Fruit fly (Drosophila melanogaster) whole organism, prepupa: ENCODE results near the gene CG9686.
A peak's percentile ranks its signal among the peaks of the same experiment; 100 is the strongest.

Experiments used
- CG10669 ChIP-seq: fragments of 200-800 bp; sonication (Bioruptor generic); optimal IDR thresholded peaks from 3 replicates; lab custom pipeline; 2018; ENCODE audit warnings: missing biosample characterization, mild to moderate bottlenecking, missing genetic modification characterization, moderate library complexity
- CG11762 ChIP-seq: fragments of 200-800 bp; sonication (Bioruptor generic); optimal IDR thresholded peaks from 3 replicates; lab custom pipeline; 2016; ENCODE audit warnings: missing biosample characterization, missing genetic modification characterization; ENCODE audit not compliant: insufficient read depth
- CG11902 ChIP-seq: fragments of 200-800 bp; sonication (Bioruptor generic); optimal IDR thresholded peaks from 3 replicates; lab custom pipeline; 2016; ENCODE audit warnings: missing biosample characterization, missing genetic modification characterization
- CG15336 ChIP-seq: fragments of 200-800 bp; sonication (Bioruptor generic); IDR thresholded peaks from 2 replicates; pipeline ENCODE4 v1.3.6; 2022; ENCODE audit warnings: missing biosample characterization, missing genetic modification characterization
- CG16779 ChIP-seq: fragments of 200-800 bp; sonication (Bioruptor generic); optimal IDR thresholded peaks from 3 replicates; lab custom pipeline; 2017; ENCODE audit warnings: missing biosample characterization, mild to moderate bottlenecking, missing genetic modification characterization
- CG3032 ChIP-seq: fragments of 200-800 bp; optimal IDR thresholded peaks from 2 replicates; lab custom pipeline; 2019; ENCODE audit warnings: missing biosample characterization, mild to moderate bottlenecking, missing genetic modification characterization, moderate library complexity
- CG3919 ChIP-seq: fragments of 200-800 bp; sonication (Bioruptor generic); optimal IDR thresholded peaks from 3 replicates; lab custom pipeline; 2016; ENCODE audit warnings: missing biosample characterization, missing genetic modification characterization
- CG4318 ChIP-seq: fragments of 200-800 bp; sonication (Bioruptor generic); optimal IDR thresholded peaks from 3 replicates; lab custom pipeline; 2017; ENCODE audit warnings: missing biosample characterization, mild to moderate bottlenecking, missing genetic modification characterization
- CG6163 ChIP-seq: fragments of 200-800 bp; sonication (Bioruptor generic); IDR thresholded peaks from 3 replicates; pipeline ENCODE4 v1.3.6; 2022; ENCODE audit warnings: missing biosample characterization, missing genetic modification characterization
- CG6792 ChIP-seq: fragments of 200-800 bp; sonication (Bioruptor generic); optimal IDR thresholded peaks from 3 replicates; lab custom pipeline; 2016; ENCODE audit warnings: missing biosample characterization, missing genetic modification characterization
- CG6854 ChIP-seq: fragments of 200-800 bp; sonication (Bioruptor generic); optimal IDR thresholded peaks from 2 replicates; lab custom pipeline; 2017; ENCODE audit warnings: missing biosample characterization, mild to moderate bottlenecking, missing genetic modification characterization
- CG7368 ChIP-seq: fragments of 200-800 bp; sonication (Bioruptor generic); optimal IDR thresholded peaks from 3 replicates; lab custom pipeline; 2016; ENCODE audit warnings: missing biosample characterization, missing genetic modification characterization
- CG8632 ChIP-seq: fragments of 200-800 bp; sonication (Bioruptor generic); optimal IDR thresholded peaks from 3 replicates; lab custom pipeline; 2016; ENCODE audit warnings: missing biosample characterization, missing genetic modification characterization
- Eip75B ChIP-seq: fragments of 200-800 bp; sonication (Bioruptor generic); optimal IDR thresholded peaks from 3 replicates; lab custom pipeline; 2016; ENCODE audit warnings: missing biosample characterization, missing genetic modification characterization
- Ets21C ChIP-seq: fragments of 200-800 bp; sonication (Bioruptor generic); optimal IDR thresholded peaks from 3 replicates; lab custom pipeline; 2016; ENCODE audit warnings: missing biosample characterization, missing genetic modification characterization
- Ets96B ChIP-seq: fragments of 200-800 bp; optimal IDR thresholded peaks from 2 replicates; lab custom pipeline; 2019; ENCODE audit warnings: missing biosample characterization, mild to moderate bottlenecking, missing genetic modification characterization, moderate library complexity
- Gug ChIP-seq: fragments of 200-800 bp; sonication (Bioruptor generic); IDR thresholded peaks from 2 replicates; pipeline ENCODE4 v1.3.6; 2022; ENCODE audit warnings: missing biosample characterization, missing genetic modification characterization
- Hr38 ChIP-seq: sonication (Bioruptor generic); optimal IDR thresholded peaks from 2 replicates; lab custom pipeline; 2016; ENCODE audit warnings: missing biosample characterization, missing genetic modification characterization
- Hr39 ChIP-seq: fragments of 200-800 bp; sonication (Bioruptor generic); optimal IDR thresholded peaks from 2 replicates; lab custom pipeline; 2016; ENCODE audit warnings: missing biosample characterization, missing genetic modification characterization
- Lpt ChIP-seq: fragments of 200-800 bp; sonication (Bioruptor generic); optimal IDR thresholded peaks from 3 replicates; lab custom pipeline; 2016; ENCODE audit warnings: missing biosample characterization, missing genetic modification characterization
- Met ChIP-seq: fragments of 200-800 bp; sonication (Bioruptor generic); optimal IDR thresholded peaks from 3 replicates; lab custom pipeline; 2016; ENCODE audit warnings: missing biosample characterization, missing genetic modification characterization
- OdsH ChIP-seq: fragments of 200-800 bp; sonication (Bioruptor generic); optimal IDR thresholded peaks from 3 replicates; lab custom pipeline; 2016; ENCODE audit warnings: missing biosample characterization, missing genetic modification characterization
- Sox102F ChIP-seq: fragments of 200-800 bp; sonication (Bioruptor generic); optimal IDR thresholded peaks from 2 replicates; lab custom pipeline; 2016; ENCODE audit warnings: missing biosample characterization, mild to moderate bottlenecking, missing genetic modification characterization
- Sox14 ChIP-seq: fragments of 200-800 bp; sonication (Bioruptor generic); optimal IDR thresholded peaks from 3 replicates; lab custom pipeline; 2016; ENCODE audit warnings: missing biosample characterization, missing genetic modification characterization
- Sox15 ChIP-seq: fragments of 200-800 bp; sonication (Bioruptor generic); optimal IDR thresholded peaks from 3 replicates; lab custom pipeline; 2016; ENCODE audit warnings: missing biosample characterization, missing genetic modification characterization
- achi ChIP-seq: fragments of 200-800 bp; sonication (Bioruptor generic); optimal IDR thresholded peaks from 3 replicates; lab custom pipeline; 2016; ENCODE audit warnings: missing biosample characterization, missing genetic modification characterization
- acj6 ChIP-seq: fragments of 200-800 bp; sonication (Bioruptor generic); optimal IDR thresholded peaks from 3 replicates; lab custom pipeline; 2016; ENCODE audit warnings: missing biosample characterization, missing genetic modification characterization
- cyc ChIP-seq: fragments of 200-800 bp; sonication (Bioruptor generic); optimal IDR thresholded peaks from 3 replicates; lab custom pipeline; 2016; ENCODE audit warnings: missing biosample characterization, missing genetic modification characterization
- dac ChIP-seq: fragments of 200-800 bp; sonication (Bioruptor generic); optimal IDR thresholded peaks from 2 replicates; lab custom pipeline; 2017; ENCODE audit warnings: missing biosample characterization, mild to moderate bottlenecking, missing genetic modification characterization
- dsx ChIP-seq: fragments of 200-800 bp; optimal IDR thresholded peaks from 3 replicates; lab custom pipeline; 2019; ENCODE audit warnings: missing biosample characterization, mild to moderate bottlenecking, missing genetic modification characterization, moderate library complexity; ENCODE audit not compliant: poor library complexity, severe bottlenecking
- eg ChIP-seq: fragments of 200-800 bp; sonication (Bioruptor generic); IDR thresholded peaks from 3 replicates; pipeline ENCODE4 v1.3.6; 2022; ENCODE audit warnings: missing biosample characterization, missing genetic modification characterization
- esn ChIP-seq: fragments of 200-800 bp; sonication (Bioruptor generic); optimal IDR thresholded peaks from 2 replicates; lab custom pipeline; 2016; ENCODE audit warnings: missing biosample characterization, mild to moderate bottlenecking, missing genetic modification characterization, moderate library complexity
- fd85E ChIP-seq: fragments of 200-800 bp; sonication (Bioruptor generic); optimal IDR thresholded peaks from 3 replicates; lab custom pipeline; 2016; ENCODE audit warnings: missing biosample characterization, missing genetic modification characterization
- fkh ChIP-seq: fragments of 200-800 bp; sonication (Bioruptor generic); optimal IDR thresholded peaks from 3 replicates; lab custom pipeline; 2017; ENCODE audit warnings: missing biosample characterization, mild to moderate bottlenecking, missing genetic modification characterization, moderate library complexity
- lz ChIP-seq: fragments of 200-800 bp; sonication (Bioruptor generic); optimal IDR thresholded peaks from 3 replicates; lab custom pipeline; 2016; ENCODE audit warnings: missing biosample characterization, missing genetic modification characterization
- pdm3 ChIP-seq: fragments of 200-800 bp; sonication (Bioruptor generic); optimal IDR thresholded peaks from 3 replicates; lab custom pipeline; 2016; ENCODE audit warnings: missing biosample characterization, missing genetic modification characterization
- salr ChIP-seq, 2 experiments: fragments of 200-800 bp; sonication (Bioruptor generic); optimal IDR thresholded peaks; 3 replicates each; lab custom pipeline; 2016 to 2018; ENCODE audit warnings: missing biosample characterization in 2 of 2, missing genetic modification characterization in 2 of 2, mild to moderate bottlenecking in 1 of 2
- spab ChIP-seq: fragments of 200-800 bp; sonication (Bioruptor generic); optimal IDR thresholded peaks from 2 replicates; lab custom pipeline; 2017; ENCODE audit warnings: missing biosample characterization, mild to moderate bottlenecking, missing genetic modification characterization, missing genetic modification reagents
- ss ChIP-seq, 2 experiments: fragments of 200-800 bp; sonication (Bioruptor generic); optimal IDR thresholded peaks; 2 replicates in 1 of 2; 3 replicates in 1 of 2; lab custom pipeline; 2017 to 2018; ENCODE audit warnings: mild to moderate bottlenecking in 2 of 2, missing biosample characterization in 2 of 2, missing genetic modification characterization in 2 of 2, moderate library complexity in 1 of 2
- svp ChIP-seq: fragments of 200-800 bp; sonication (Bioruptor generic); peaks from one replicate; lab custom pipeline; 2016; ENCODE audit warnings: missing biosample characterization, missing genetic modification characterization
- vri ChIP-seq: fragments of 200-800 bp; sonication (Bioruptor generic); optimal IDR thresholded peaks from 3 replicates; lab custom pipeline; 2016; ENCODE audit warnings: missing biosample characterization, mild to moderate bottlenecking, missing genetic modification characterization

CG9686 gene

dm6 chrX:9868510-9869248 is 11.0 kb upstream of the CG9686 start, which contains the start of gene CG45060 (continued):
- TF ChIP-seq CG3032 (tag; lab: Kevin White, UChicago) (no peak), svp (GFP tag; lab: Kevin White, UChicago) (peak; percentile 66)
- TF ChIP-seq, all 60 proteins: peak for 4

dm6 chrX:9871632-9872031 is 8.0 kb upstream of the CG9686 start, which contains the start of gene CG45061:
Gene CG45061 (minus strand): TSS chrX:9871702.
- no peak for TF ChIP-seq fd85E
- 0 out of 3 replicates have a peak, but pooled peaks have one; percentile 15 for TF ChIP-seq eg
- TF ChIP-seq svp (GFP tag; lab: Kevin White, UChicago) = peak; percentile 35
- TF ChIP-seq, all 60 proteins: peak for 2

dm6 chrX:9873917-9874316 is 5.8 kb upstream of the CG9686 start, which contains the start of gene CG32695:
Gene CG32695 (minus strand): TSS chrX:9874057.
- no peak for TF ChIP-seq CG6792
- TF ChIP-seq svp (GFP tag; lab: Kevin White, UChicago) = peak; percentile 86
- TF ChIP-seq, all 60 proteins: peak for 1

dm6 chrX:9875948-9876853 is 3.5 kb upstream of the CG9686 start, which contains the start of gene CG15247:
Gene CG15247 (minus strand): TSS chrX:9876672.
- TF ChIP-seq CG8632 (GFP tag; lab: Kevin White, UChicago) (no peak), vri (GFP tag; lab: Kevin White, UChicago) (no peak), lz (GFP tag; lab: Kevin White, UChicago) (peak; percentile 2), Ets21C (no peak), CG3919 (GFP tag; lab: Kevin White, UChicago) (no peak), spab (GFP tag; lab: Kevin White, UChicago) (no peak), achi (GFP tag; lab: Kevin White, UChicago) (no peak), CG7368 (GFP tag; lab: Kevin White, UChicago) (no peak), Hr38 (no peak), fkh (GFP tag; lab: Kevin White, UChicago) (peak; percentile 9), Hr39 (GFP tag; lab: Kevin White, UChicago) (peak; percentile 39), CG11762 (GFP tag; lab: Kevin White, UChicago) (no peak), Sox14 (GFP tag; lab: Kevin White, UChicago) (peak; percentile 14), CG16779 (tag; lab: Kevin White, UChicago) (no peak), Sox15 (no peak), cyc (GFP tag; lab: Kevin White, UChicago) (peak; percentile 35), CG15336 (GFP tag; lab: Robert Waterston, UW) (peak; percentile 73), OdsH (GFP tag; lab: Kevin White, UChicago) (peak; percentile 12), dsx (no peak), Sox102F (GFP tag; lab: Kevin White, UChicago) (no peak), dac (no peak), fd85E (no peak), Gug (GFP tag; lab: Robert Waterston, UW) (peak; percentile 22; the same call in 1 of the 2 replicates), Eip75B (GFP tag; lab: Kevin White, UChicago) (no peak), esn (peak; percentile 10), acj6 (GFP tag; lab: Kevin White, UChicago) (peak; percentile 14), CG6854 (GFP tag; lab: Kevin White, UChicago) (no peak), CG11902 (GFP tag; lab: Kevin White, UChicago) (no peak), Lpt (GFP tag; lab: Kevin White, UChicago) (no peak), Ets96B (tag; lab: Kevin White, UChicago) (no peak), ss (GFP tag; optimal IDR thresholded peaks at IDR 0.05; lab: Kevin White, UChicago) (no peak), CG4318 (GFP tag; lab: Kevin White, UChicago) (no peak), pdm3 (peak; percentile 21), salr (GFP tag; optimal IDR thresholded peaks at IDR 0.05; lab: Kevin White, UChicago) (no peak), Met (GFP tag; lab: Kevin White, UChicago) (peak; percentile 33), CG6163 (GFP tag; lab: Robert Waterston, UW) (peak; percentile 72; the same call in 2 of the 3 replicates), CG3032 (tag; lab: Kevin White, UChicago) (no peak), CG10669 (no peak)
